Fruit fly (Drosophila melanogaster) whole organism, embryonic: ENCODE results near the gene ZnT86D.

ENCODE experiments used
- Atf3 ChIP-seq: fragments of 200-800 bp; sonication (Bioruptor generic); optimal IDR thresholded peaks from 3 replicates; lab custom pipeline; 2016; ENCODE audit warnings: missing biosample characterization, missing genetic modification characterization
- C15 ChIP-seq: fragments of 200-800 bp; sonication (Bioruptor generic); IDR thresholded peaks from 3 replicates; pipeline ENCODE4 v1.3.6; 2022; ENCODE audit warnings: missing biosample characterization, missing genetic modification characterization
- CG10431 ChIP-seq: fragments of 200-800 bp; sonication (Bioruptor generic); optimal IDR thresholded peaks from 3 replicates; lab custom pipeline; 2018; ENCODE audit warnings: missing biosample characterization, mild to moderate bottlenecking, missing genetic modification characterization
- CG10565 ChIP-seq: fragments of 200-800 bp; sonication (Bioruptor generic); optimal IDR thresholded peaks from 3 replicates; lab custom pipeline; 2016; ENCODE audit warnings: missing biosample characterization, mild to moderate bottlenecking, missing genetic modification characterization
- CG11504 ChIP-seq: fragments of 200-800 bp; sonication (Bioruptor generic); optimal IDR thresholded peaks from 3 replicates; lab custom pipeline; 2019; ENCODE audit warnings: missing biosample characterization, mild to moderate bottlenecking, missing genetic modification characterization, moderate library complexity
- CG13287 ChIP-seq: fragments of 200-800 bp; sonication (Bioruptor generic); IDR thresholded peaks from 2 replicates; pipeline ENCODE4 v1.3.6; 2022; ENCODE audit warnings: missing biosample characterization, missing genetic modification characterization; ENCODE audit not compliant: partially characterized antibody
- CG13624 ChIP-seq: fragments of 200-800 bp; sonication (Bioruptor generic); optimal IDR thresholded peaks from 2 replicates; lab custom pipeline; 2016; ENCODE audit warnings: missing biosample characterization, missing genetic modification characterization
- CG16863 ChIP-seq: fragments of 200-800 bp; sonication (Bioruptor generic); optimal IDR thresholded peaks from 3 replicates; lab custom pipeline; 2016; ENCODE audit warnings: missing biosample characterization, missing genetic modification characterization
- CG17568 ChIP-seq: fragments of 200-800 bp; sonication (Bioruptor generic); optimal IDR thresholded peaks from 2 replicates; lab custom pipeline; 2018; ENCODE audit warnings: missing biosample characterization, mild to moderate bottlenecking, missing genetic modification characterization, moderate library complexity
- CG30020 ChIP-seq: fragments of 200-800 bp; optimal IDR thresholded peaks from 2 replicates; lab custom pipeline; 2019; ENCODE audit warnings: missing biosample characterization, mild to moderate bottlenecking, missing genetic modification characterization, moderate library complexity
- CG30403 ChIP-seq: fragments of 200-800 bp; sonication (Bioruptor generic); optimal IDR thresholded peaks from 3 replicates; lab custom pipeline; 2016; ENCODE audit warnings: missing biosample characterization, missing genetic modification characterization
- CG3065 ChIP-seq: fragments of 200-800 bp; sonication (Bioruptor generic); optimal IDR thresholded peaks from 2 replicates; lab custom pipeline; 2016; ENCODE audit warnings: missing biosample characterization, missing genetic modification characterization
- CG31224 ChIP-seq: fragments of 200-800 bp; sonication (Bioruptor generic); IDR thresholded peaks from 2 replicates; pipeline ENCODE4 v1.3.6; 2022; ENCODE audit warnings: missing biosample characterization, missing genetic modification characterization
- CG31365 ChIP-seq: fragments of 200-800 bp; sonication (Bioruptor generic); optimal IDR thresholded peaks from 2 replicates; lab custom pipeline; 2018; ENCODE audit warnings: missing biosample characterization, mild to moderate bottlenecking, missing genetic modification characterization
- CG4282 ChIP-seq: fragments of 200-800 bp; sonication (Bioruptor generic); optimal IDR thresholded peaks from 2 replicates; lab custom pipeline; 2016; ENCODE audit warnings: missing biosample characterization, missing genetic modification characterization
- CG5180 ChIP-seq: fragments of 200-800 bp; sonication (Bioruptor generic); optimal IDR thresholded peaks from 3 replicates; lab custom pipeline; 2017; ENCODE audit warnings: missing biosample characterization, missing genetic modification characterization, mild to moderate bottlenecking, moderate library complexity, missing genetic modification reagents
- CG6254 ChIP-seq: fragments of 200-800 bp; sonication (Bioruptor generic); optimal IDR thresholded peaks from 3 replicates; lab custom pipeline; 2017; ENCODE audit warnings: mild to moderate bottlenecking, missing biosample characterization, missing genetic modification reagents, missing genetic modification characterization
- CG6765 ChIP-seq: fragments of 200-800 bp; sonication (Bioruptor generic); optimal IDR thresholded peaks from 3 replicates; lab custom pipeline; 2017; ENCODE audit warnings: missing biosample characterization, mild to moderate bottlenecking, missing genetic modification characterization
- CG6813 ChIP-seq: fragments of 200-800 bp; sonication (Bioruptor generic); optimal IDR thresholded peaks from 2 replicates; lab custom pipeline; 2017; ENCODE audit warnings: missing biosample characterization, missing genetic modification characterization, mild to moderate bottlenecking, moderate library complexity, missing genetic modification reagents
- CG7372 ChIP-seq: fragments of 200-800 bp; sonication (Bioruptor generic); IDR thresholded peaks from 2 replicates; pipeline ENCODE4 v1.3.6; 2022; ENCODE audit warnings: missing biosample characterization, missing genetic modification characterization
- CkIIα-i1 ChIP-seq: fragments of 200-800 bp; sonication (Bioruptor generic); IDR thresholded peaks from 2 replicates; pipeline ENCODE4 v1.3.6; 2022; ENCODE audit warnings: missing biosample characterization, missing genetic modification characterization
- Dip3 ChIP-seq: fragments of 200-800 bp; sonication (Bioruptor generic); optimal IDR thresholded peaks from 3 replicates; lab custom pipeline; 2016; ENCODE audit warnings: missing biosample characterization, missing genetic modification characterization
- Ets97D ChIP-seq: fragments of 200-800 bp; sonication (Bioruptor generic); optimal IDR thresholded peaks from 3 replicates; lab custom pipeline; 2016; ENCODE audit warnings: missing biosample characterization, missing genetic modification characterization
- H15 ChIP-seq: fragments of 200-800 bp; sonication (Bioruptor generic); IDR thresholded peaks from 3 replicates; pipeline ENCODE4 v1.3.6; 2022; ENCODE audit warnings: missing biosample characterization, missing genetic modification characterization
- HmgD ChIP-seq: fragments of 200-800 bp; sonication (Bioruptor generic); optimal IDR thresholded peaks from 3 replicates; lab custom pipeline; 2016; ENCODE audit warnings: missing biosample characterization, missing genetic modification characterization
- Nf-YC ChIP-seq: fragments of 200-800 bp; optimal IDR thresholded peaks from 3 replicates; lab custom pipeline; 2019; ENCODE audit warnings: missing biosample characterization, mild to moderate bottlenecking, missing genetic modification characterization, moderate library complexity
- PHDP ChIP-seq: fragments of 200-800 bp; sonication (Bioruptor generic); optimal IDR thresholded peaks from 3 replicates; lab custom pipeline; 2018; ENCODE audit warnings: missing biosample characterization, mild to moderate bottlenecking, missing genetic modification characterization, moderate library complexity
- Rx ChIP-seq: fragments of 200-800 bp; sonication (Bioruptor generic); IDR thresholded peaks from 2 replicates; pipeline ENCODE4 v1.3.6; 2022; ENCODE audit warnings: missing biosample characterization, missing genetic modification characterization
- Usf ChIP-seq: fragments of 200-800 bp; sonication (Bioruptor generic); optimal IDR thresholded peaks from 2 replicates; lab custom pipeline; 2017; ENCODE audit warnings: missing genotype, missing biosample characterization, missing genetic modification characterization
- az2 ChIP-seq: fragments of 200-800 bp; sonication (Bioruptor generic); optimal IDR thresholded peaks from 3 replicates; lab custom pipeline; 2016; ENCODE audit warnings: missing biosample characterization, missing genetic modification characterization
- bab2 ChIP-seq: fragments of 200-800 bp; sonication (Bioruptor generic); optimal IDR thresholded peaks from 2 replicates; lab custom pipeline; 2016; ENCODE audit warnings: missing biosample characterization, missing genetic modification characterization
- bigmax ChIP-seq: fragments of 200-800 bp; sonication (Bioruptor generic); optimal IDR thresholded peaks from 2 replicates; lab custom pipeline; 2018; ENCODE audit warnings: missing biosample characterization, mild to moderate bottlenecking, missing genetic modification characterization
- cas ChIP-seq: fragments of 200-800 bp; sonication (Bioruptor generic); IDR thresholded peaks from 2 replicates; pipeline ENCODE4 v1.3.6; 2022; ENCODE audit warnings: missing biosample characterization, missing genetic modification characterization
- chif ChIP-seq, 2 experiments: fragments of 200-800 bp; sonication (Bioruptor generic); optimal IDR thresholded peaks; 3 replicates each; lab custom pipeline; 2016; ENCODE audit warnings: missing biosample characterization in 2 of 2, missing genetic modification characterization in 2 of 2
- chn ChIP-seq: fragments of 200-800 bp; sonication (Bioruptor generic); optimal IDR thresholded peaks from 2 replicates; lab custom pipeline; 2016; ENCODE audit warnings: missing biosample characterization, missing genetic modification characterization
- emc ChIP-seq: fragments of 200-800 bp; sonication (Bioruptor generic); optimal IDR thresholded peaks from 2 replicates; lab custom pipeline; 2016; ENCODE audit warnings: missing biosample characterization, missing genetic modification characterization
- exex ChIP-seq: fragments of 200-800 bp; sonication (Bioruptor generic); optimal IDR thresholded peaks from 4 replicates; lab custom pipeline; 2018; ENCODE audit warnings: missing biosample characterization, mild to moderate bottlenecking, missing genetic modification characterization, moderate library complexity
- gce ChIP-seq: fragments of 200-800 bp; sonication (Bioruptor generic); IDR thresholded peaks from 3 replicates; pipeline ENCODE4 v1.3.6; 2022; ENCODE audit warnings: missing biosample characterization, missing genetic modification characterization
- gcm2 ChIP-seq: fragments of 200-800 bp; sonication (Bioruptor generic); optimal IDR thresholded peaks from 2 replicates; lab custom pipeline; 2016; ENCODE audit warnings: missing biosample characterization, missing genetic modification characterization
- her ChIP-seq: fragments of 200-800 bp; sonication (Bioruptor generic); optimal IDR thresholded peaks from 2 replicates; lab custom pipeline; 2016; ENCODE audit warnings: missing biosample characterization, missing genetic modification characterization
- hth ChIP-seq: fragments of >200 bp; optimal IDR thresholded peaks from 2 replicates; lab custom pipeline; 2017; ENCODE audit warnings: inconsistent platforms
- ind ChIP-seq: fragments of 200-800 bp; sonication (Bioruptor generic); optimal IDR thresholded peaks from 3 replicates; lab custom pipeline; 2016; ENCODE audit warnings: missing biosample characterization, missing genetic modification characterization
- insv ChIP-seq, 2 experiments: fragments of 200-800 bp; sonication (Bioruptor generic); optimal IDR thresholded peaks; 3 replicates each; lab custom pipeline; 2016 to 2018; ENCODE audit warnings: missing biosample characterization in 2 of 2, missing genetic modification characterization in 2 of 2
- nerfin-1 ChIP-seq: fragments of 200-800 bp; sonication (Bioruptor generic); optimal IDR thresholded peaks from 3 replicates; lab custom pipeline; 2019; ENCODE audit warnings: missing biosample characterization, mild to moderate bottlenecking, missing genetic modification characterization, moderate library complexity
- pfk ChIP-seq: fragments of 200-800 bp; sonication (Bioruptor generic); optimal IDR thresholded peaks from 2 replicates; lab custom pipeline; 2018; ENCODE audit warnings: missing biosample characterization, mild to moderate bottlenecking, missing genetic modification characterization, moderate library complexity
- pho ChIP-seq: fragments of 200-800 bp; sonication (Bioruptor generic); optimal IDR thresholded peaks from 2 replicates; lab custom pipeline; 2016; ENCODE audit warnings: missing biosample characterization, missing genetic modification characterization
- slbo ChIP-seq: fragments of 200-800 bp; sonication (Bioruptor generic); IDR thresholded peaks from 2 replicates; pipeline ENCODE4 v1.3.6; 2022; ENCODE audit warnings: missing biosample characterization, missing genetic modification characterization
- so ChIP-seq: fragments of 200-800 bp; sonication (Bioruptor generic); IDR thresholded peaks from 3 replicates; pipeline ENCODE4 v1.3.6; 2022; ENCODE audit warnings: missing biosample characterization, missing genetic modification characterization
- tap ChIP-seq: fragments of 200-800 bp; optimal IDR thresholded peaks from 3 replicates; lab custom pipeline; 2019; ENCODE audit warnings: missing biosample characterization, mild to moderate bottlenecking, missing genetic modification characterization, moderate library complexity
- toy ChIP-seq: fragments of 200-800 bp; sonication (Bioruptor generic); IDR thresholded peaks from 2 replicates; pipeline ENCODE4 v1.3.6; 2022; ENCODE audit warnings: missing biosample characterization, missing genetic modification characterization
- ttk ChIP-seq: fragments of 200-800 bp; sonication (Bioruptor generic); IDR thresholded peaks from 2 replicates; pipeline ENCODE4 v2.1.2; 2022; ENCODE audit warnings: missing biosample characterization, missing genetic modification characterization

Gene ZnT86D

DNA sequence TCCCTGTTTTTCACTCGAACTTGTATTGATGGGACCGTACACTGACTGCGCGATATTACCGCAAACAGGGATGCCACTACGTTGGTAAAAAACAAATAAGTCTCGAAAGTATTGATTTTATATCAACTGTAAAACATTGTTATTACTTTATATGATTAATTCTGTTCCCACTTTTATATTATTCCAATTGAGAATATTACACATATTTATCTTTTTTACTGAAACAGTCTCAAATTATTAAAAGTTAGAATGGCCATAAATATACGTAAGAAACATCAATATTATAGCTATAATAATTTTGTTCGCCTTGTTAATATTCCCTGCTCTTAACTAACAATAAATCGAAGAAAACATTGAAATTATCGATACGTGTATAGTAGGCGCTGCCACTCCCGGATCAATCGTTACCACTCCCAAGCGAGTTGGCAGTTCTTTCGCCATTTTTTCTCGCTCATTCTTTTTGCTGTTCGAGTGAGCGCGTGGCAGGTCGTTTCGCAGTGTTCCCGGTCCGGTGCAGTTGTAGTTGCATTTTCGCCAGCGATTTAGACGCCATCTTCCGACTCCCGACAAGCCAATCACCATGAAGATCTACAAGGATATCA lies 4.4 kb downstream of the ZnT86D start, which contains the start of the genes SdhC and Tctp (continued):
- TF ChIP-seq pfk (GFP tag; lab: Kevin White, UChicago) (peak; percentile 27), CG11504 (peak; percentile 60), C15 (no peak), CG4282 (GFP tag; lab: Kevin White, UChicago) (no peak), Rx (no peak), chif (GFP tag; optimal IDR thresholded peaks at IDR 0.05; lab: Kevin White, UChicago) (peak; percentile 6 to 44), az2 (peak; percentile 46), nerfin-1 (tag; lab: Kevin White, UChicago) (peak; percentile 9), hth (lab: Kevin White, UChicago) (no peak), CG6254 (no peak), chn (GFP tag; lab: Kevin White, UChicago) (no peak), CG6765 (GFP tag; lab: Kevin White, UChicago) (peak; percentile 40), gce (GFP tag; lab: Robert Waterston, UW) (no peak), Dip3 (peak; percentile 7), HmgD (GFP tag; lab: Kevin White, UChicago) (peak; percentile 34), gcm2 (GFP tag; lab: Kevin White, UChicago) (no peak), CG7372 (no peak), Atf3 (GFP tag; lab: Kevin White, UChicago) (no peak), Nf-YC (peak; percentile 70), CG31365 (tag; lab: Kevin White, UChicago) (no peak), toy (GFP tag; lab: Robert Waterston, UW) (no peak), CG31224 (GFP tag; lab: Robert Waterston, UW) (no peak), insv (GFP tag; optimal IDR thresholded peaks at IDR 0.05; lab: Kevin White, UChicago) (peak in 1 of 2 experiments; percentile 15), tap (tag; lab: Kevin White, UChicago) (no peak), ttk (GFP tag; lab: Robert Waterston, UW) (no peak), slbo (GFP tag; lab: Robert Waterston, UW) (peak; percentile 24; the same call in 1 of the 2 replicates), CkIIα-i1 (GFP tag; lab: Robert Waterston, UW) (no peak), CG3065 (GFP tag; lab: Kevin White, UChicago) (peak; percentile 18), exex (tag; lab: Kevin White, UChicago) (peak; percentile 23), CG17568 (GFP tag; lab: Kevin White, UChicago) (no peak), CG16863 (GFP tag; lab: Kevin White, UChicago) (peak; percentile 49), Usf (GFP tag; lab: Kevin White, UChicago) (no peak), CG13287 (GFP tag; lab: Robert Waterston, UW) (peak; percentile 63), CG13624 (peak; percentile 43), pho (GFP tag; lab: Kevin White, UChicago) (peak; percentile 55), CG30020 (tag; lab: Kevin White, UChicago) (peak; percentile 64), emc (GFP tag; lab: Kevin White, UChicago) (no peak), CG30403 (peak; percentile 76), cas (GFP tag; lab: Robert Waterston, UW) (no peak), bab2 (peak; percentile 18), CG5180 (GFP tag; lab: Kevin White, UChicago) (peak; percentile 2), Ets97D (GFP tag; lab: Kevin White, UChicago) (peak; percentile 87), her (GFP tag; lab: Kevin White, UChicago) (no peak), bigmax (GFP tag; lab: Kevin White, UChicago) (peak; percentile 72), H15 (no peak), ind (GFP tag; lab: Kevin White, UChicago) (peak; percentile 37), CG10565 (no peak), PHDP (tag; lab: Kevin White, UChicago) (peak; percentile 4), CG6813 (GFP tag; lab: Kevin White, UChicago) (no peak), so (GFP tag; lab: Robert Waterston, UW) (0 out of 3 replicates have a peak, but pooled peaks have one; percentile 45), CG10431 (peak; percentile 9)
